Fruit fly (Drosophila melanogaster): ENCODE data around the gene CG13670.

The CG13670 gene

DNA sequence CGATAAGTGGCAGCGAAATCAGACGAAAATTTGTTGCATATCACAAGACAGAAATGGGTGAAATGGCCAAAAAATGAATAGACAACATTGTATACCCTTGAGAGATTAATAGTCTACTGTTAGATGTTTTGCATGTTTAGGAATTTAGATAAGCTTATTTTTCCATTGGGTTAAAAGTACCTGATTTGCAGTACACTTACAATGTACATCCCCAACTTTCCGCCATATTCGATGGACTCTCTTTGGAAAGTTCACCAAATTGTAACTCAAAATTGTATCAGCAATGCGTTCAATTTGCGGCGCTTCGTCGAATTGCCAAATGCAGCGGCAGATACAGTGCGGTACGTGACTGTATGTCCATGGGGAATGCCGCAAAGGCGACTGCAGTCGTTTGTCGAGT is 13.8 kb downstream of the CG13670 start:
- TF ChIP-seq fd96Ca (GFP tag; IDR thresholded peaks at IDR 0.05) (peak; percentile 13; the same call in 1 of the 3 replicates), Ets98B (GFP tag; IDR thresholded peaks at IDR 0.05) (0 out of 2 replicates have a peak, but pooled peaks have one; percentile 35), CG12605 (GFP tag; IDR thresholded peaks at IDR 0.05) (no peak), CG32121 (GFP tag; IDR thresholded peaks at IDR 0.05) (no peak), D1 (tag; optimal IDR thresholded peaks at IDR 0.05) (no peak)

DNA sequence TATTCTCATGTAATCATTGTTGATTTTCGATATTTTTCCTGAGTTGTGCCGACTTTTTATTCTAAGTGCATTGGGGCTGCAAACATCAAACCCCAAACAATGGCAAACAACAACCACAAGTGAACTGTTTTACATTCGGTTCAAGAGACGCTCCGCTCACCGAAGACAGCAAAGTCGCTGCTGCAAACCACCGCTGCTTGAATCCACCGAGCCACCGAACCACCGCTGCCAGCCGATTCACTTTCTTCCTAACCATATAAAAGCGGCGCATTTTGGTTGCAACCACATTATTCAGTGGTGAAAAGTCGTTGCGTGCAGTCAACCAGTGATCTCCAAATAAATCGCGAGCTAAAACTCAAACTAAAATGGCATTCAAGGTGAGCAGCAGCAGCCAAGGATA is 15.8 kb downstream of the CG13670 start, which contains the start of gene Cpr66Cb:
TSS of gene Cpr66Cb (plus strand) at position 301 of the 400 bp plus-strand sequence.
- TF ChIP-seq CG8159 (tag; optimal IDR thresholded peaks at IDR 0.05) (no peak), CG8301 (tag; optimal IDR thresholded peaks at IDR 0.05) (no peak), CG14655 (GFP tag; optimal IDR thresholded peaks at IDR 0.05) (no peak)

DNA sequence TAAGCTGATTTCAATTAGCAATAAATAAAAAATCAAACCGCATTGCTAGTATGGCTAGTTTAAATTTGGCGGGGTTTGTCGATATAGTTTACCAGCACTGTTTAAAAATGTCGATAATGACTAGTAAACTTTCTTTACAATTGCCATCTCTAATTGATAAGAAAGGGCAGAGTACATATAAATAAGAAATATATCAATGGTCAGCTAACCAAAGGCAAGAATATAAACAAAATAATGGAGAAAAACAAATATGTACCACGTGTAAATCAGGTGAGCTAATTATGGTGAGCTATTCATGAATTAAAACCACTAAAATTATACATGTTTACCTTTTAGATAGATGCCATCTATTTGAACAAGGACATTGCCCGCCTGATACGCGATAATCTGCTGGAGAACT is 18.4 kb downstream of the CG13670 start, which contains the start of gene Pex2:
TSS of gene Pex2 (plus strand) at position 131 of the 400 bp plus-strand sequence.
- TF ChIP-seq rn (GFP tag; IDR thresholded peaks at IDR 0.05), result no peak
- TF ChIP-seq CG12605 (GFP tag; IDR thresholded peaks at IDR 0.05), result no peak
- peak; percentile 18; the same call in 1 of the 2 replicates for TF ChIP-seq CG32121 (GFP tag; IDR thresholded peaks at IDR 0.05)
- no peak for TF ChIP-seq Pif1B (GFP tag; optimal IDR thresholded peaks at IDR 0.05)
- TF ChIP-seq Pif1A (GFP tag; optimal IDR thresholded peaks at IDR 0.05), result peak; percentile 10
- no peak for TF ChIP-seq Snoo (tag; optimal IDR thresholded peaks at IDR 0.05)
- TF ChIP-seq Ets98B (GFP tag; IDR thresholded peaks at IDR 0.05), result no peak
- TF ChIP-seq CG8159 (tag; optimal IDR thresholded peaks at IDR 0.05), result peak; percentile 16
- peak; percentile 6 for TF ChIP-seq CG8301 (tag; optimal IDR thresholded peaks at IDR 0.05)
- TF ChIP-seq CG4496 (GFP tag; IDR thresholded peaks at IDR 0.05), result 0 out of 3 replicates have a peak, but pooled peaks have one; percentile 13
- no peak for TF ChIP-seq CG14655 (GFP tag; optimal IDR thresholded peaks at IDR 0.05)
- no peak for TF ChIP-seq CG15710 (tag; optimal IDR thresholded peaks at IDR 0.05)
- no peak for TF ChIP-seq gl (tag; optimal IDR thresholded peaks at IDR 0.05)
- TF ChIP-seq D1 (tag; optimal IDR thresholded peaks at IDR 0.05), result no peak
- no peak for TF ChIP-seq EcR (GFP tag; optimal IDR thresholded peaks at IDR 0.05)
- TF ChIP-seq fd96Ca (GFP tag; IDR thresholded peaks at IDR 0.05), result no peak
- TF ChIP-seq CG9948 (tag; optimal IDR thresholded peaks at IDR 0.05), result no peak

DNA sequence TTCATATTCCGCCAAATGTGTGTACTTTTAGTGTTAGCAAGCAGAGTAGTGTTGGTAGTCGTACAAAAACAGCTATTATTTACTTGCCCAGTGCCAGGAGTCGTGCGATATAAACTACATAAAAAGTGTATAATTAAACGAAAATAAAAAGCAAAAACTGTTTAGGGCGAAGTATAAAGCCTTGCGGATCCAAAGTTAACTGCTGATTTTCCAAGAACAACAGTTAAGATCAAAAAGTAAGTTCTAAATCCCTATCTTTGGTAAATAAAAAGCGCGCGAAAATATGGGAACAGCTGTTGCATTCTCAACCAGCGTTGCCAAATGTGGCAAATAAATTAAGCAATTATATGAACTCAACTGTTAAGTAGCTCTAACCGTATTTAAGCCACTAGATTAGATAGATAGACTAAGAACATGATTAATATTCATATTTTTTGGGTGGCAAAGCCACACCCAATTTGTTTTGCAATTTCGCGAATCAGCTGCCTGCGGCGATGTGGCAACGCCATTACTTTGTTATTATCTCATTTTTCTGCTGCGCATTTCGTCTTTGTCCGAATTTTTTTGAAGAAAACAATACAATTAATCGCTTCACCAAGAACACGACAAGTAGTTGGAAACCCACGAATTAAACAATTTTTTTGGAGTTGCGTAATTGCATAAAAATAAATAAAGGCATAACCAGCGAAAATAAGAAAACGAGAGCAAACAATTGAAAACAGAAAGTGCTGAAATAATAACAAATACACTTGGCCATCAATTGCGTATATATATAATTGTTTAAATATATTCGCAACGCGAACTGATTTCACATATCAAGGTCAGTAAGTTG is 19.9 kb downstream of the CG13670 start, which contains the start of the genes Prim1 and CG7083:
TSS of gene Prim1 (plus strand) at position 51 of the 832 bp plus-strand sequence.
TSS of gene CG7083 (plus strand) at position 522 of the 832 bp plus-strand sequence.
- TF ChIP-seq Pif1A (GFP tag; optimal IDR thresholded peaks at IDR 0.05), result peak; percentile 68
- TF ChIP-seq Pif1B (GFP tag; optimal IDR thresholded peaks at IDR 0.05), result no peak
- no peak for TF ChIP-seq CG10348 (GFP tag; IDR thresholded peaks at IDR 0.05)
- TF ChIP-seq CG17806 (tag; optimal IDR thresholded peaks at IDR 0.05), result peak; percentile 38
- TF ChIP-seq Ets98B (GFP tag; IDR thresholded peaks at IDR 0.05), result no peak
- TF ChIP-seq CG15710 (tag; optimal IDR thresholded peaks at IDR 0.05), result peak; percentile 44
- TF ChIP-seq CG14655 (GFP tag; optimal IDR thresholded peaks at IDR 0.05), result no peak
- TF ChIP-seq Snoo (tag; optimal IDR thresholded peaks at IDR 0.05), result peak; percentile 26
- TF ChIP-seq fd96Ca (GFP tag; IDR thresholded peaks at IDR 0.05), result no peak
- no peak for TF ChIP-seq EcR (GFP tag; optimal IDR thresholded peaks at IDR 0.05)
- peak; percentile 57 for TF ChIP-seq CG8159 (tag; optimal IDR thresholded peaks at IDR 0.05)
- TF ChIP-seq CG4496 (GFP tag; IDR thresholded peaks at IDR 0.05), result peak; percentile 44; the same call in 2 of the 3 replicates
- TF ChIP-seq CG13204 (GFP tag; optimal IDR thresholded peaks at IDR 0.05), result no peak
- TF ChIP-seq rn (GFP tag; IDR thresholded peaks at IDR 0.05), result no peak
- TF ChIP-seq CG34367 (tag; optimal IDR thresholded peaks at IDR 0.05), result peak; percentile 49
- TF ChIP-seq CG8301 (tag; optimal IDR thresholded peaks at IDR 0.05), result peak; percentile 28
- TF ChIP-seq CG12605 (GFP tag; IDR thresholded peaks at IDR 0.05), result no peak
- no peak for TF ChIP-seq gl (tag; optimal IDR thresholded peaks at IDR 0.05)

DNA sequence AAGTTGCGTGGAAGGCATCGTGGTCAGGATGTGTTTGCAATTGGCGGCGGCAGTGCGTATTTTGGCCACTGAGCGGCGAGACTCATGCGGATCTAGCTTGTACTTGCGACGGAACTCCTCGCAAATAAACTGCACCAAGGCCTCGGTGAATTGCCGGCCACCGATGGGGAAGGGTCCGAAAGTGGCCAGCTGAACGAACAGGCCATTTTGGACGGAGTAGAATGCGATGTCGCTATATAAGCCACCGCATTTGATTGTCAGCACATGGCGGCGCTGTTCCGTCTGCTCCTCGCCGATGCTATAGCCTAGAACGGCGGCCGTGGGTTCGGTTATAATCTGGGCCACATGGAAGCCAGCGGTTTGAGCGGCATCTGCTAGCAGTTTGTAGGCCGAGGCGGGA is 24.6 kb downstream of the CG13670 start:
- no peak for TF ChIP-seq CG34367 (tag; optimal IDR thresholded peaks at IDR 0.05)
- no peak for TF ChIP-seq CG4496 (GFP tag; IDR thresholded peaks at IDR 0.05)
- no peak for TF ChIP-seq fd96Ca (GFP tag; IDR thresholded peaks at IDR 0.05)
- TF ChIP-seq CG13204 (GFP tag; optimal IDR thresholded peaks at IDR 0.05), result no peak
- no peak for TF ChIP-seq EcR (GFP tag; optimal IDR thresholded peaks at IDR 0.05)
- no peak for TF ChIP-seq Pif1A (GFP tag; optimal IDR thresholded peaks at IDR 0.05)
- no peak for TF ChIP-seq CG10348 (GFP tag; IDR thresholded peaks at IDR 0.05)
- no peak for TF ChIP-seq CG17806 (tag; optimal IDR thresholded peaks at IDR 0.05)
- no peak for TF ChIP-seq CG9948 (tag; optimal IDR thresholded peaks at IDR 0.05)
- TF ChIP-seq CG8301 (tag; optimal IDR thresholded peaks at IDR 0.05), result no peak
- no peak for TF ChIP-seq CG12605 (GFP tag; IDR thresholded peaks at IDR 0.05)
- no peak for TF ChIP-seq CG32121 (GFP tag; IDR thresholded peaks at IDR 0.05)
- TF ChIP-seq rn (GFP tag; IDR thresholded peaks at IDR 0.05), result no peak

Data from whole organism, pupa.